Fruit fly (Drosophila melanogaster): ENCODE data around the gene heca.

The heca gene

dm6 chr3R:30343453-30344220, 65.9 kb downstream of the heca start (continued):
- no peak for TF ChIP-seq esn (GFP tag; optimal IDR thresholded peaks at IDR 0.05)
- TF ChIP-seq CG4318 (GFP tag; optimal IDR thresholded peaks at IDR 0.05), result no peak
- TF ChIP-seq Smox (GFP tag; optimal IDR thresholded peaks at IDR 0.05), result no peak
- TF ChIP-seq CG6808 (GFP tag; optimal IDR thresholded peaks at IDR 0.05), result no peak
- peak in 1 of 2 experiments; percentile 6 for TF ChIP-seq salr (GFP tag; optimal IDR thresholded peaks at IDR 0.05)
- no peak for TF ChIP-seq lz (GFP tag; optimal IDR thresholded peaks at IDR 0.05)
- TF ChIP-seq vri (GFP tag; optimal IDR thresholded peaks at IDR 0.05), result no peak
- TF ChIP-seq achi (GFP tag; optimal IDR thresholded peaks at IDR 0.05), result peak; percentile 11
- no peak for TF ChIP-seq Eip93F (GFP tag; optimal IDR thresholded peaks at IDR 0.05)
- TF ChIP-seq Eip75B (GFP tag; optimal IDR thresholded peaks at IDR 0.05), result no peak
- TF ChIP-seq fd59A (GFP tag; optimal IDR thresholded peaks at IDR 0.05), result no peak

- TF ChIP-seq Eip78C (GFP tag) (peak; percentile 76), CG6792 (GFP tag; optimal IDR thresholded peaks at IDR 0.05) (no peak), Ets96B (tag; optimal IDR thresholded peaks at IDR 0.05) (no peak), CG15336 (GFP tag; IDR thresholded peaks at IDR 0.05) (peak; percentile 92), eg (GFP tag; IDR thresholded peaks at IDR 0.05) (peak; percentile 90), OdsH (GFP tag; optimal IDR thresholded peaks at IDR 0.05) (peak; percentile 65), Smox (GFP tag; optimal IDR thresholded peaks at IDR 0.05) (no peak), svp (GFP tag) (no peak), Lpt (GFP tag; optimal IDR thresholded peaks at IDR 0.05) (peak; percentile 71), CG10669 (GFP tag; optimal IDR thresholded peaks at IDR 0.05) (no peak), topi (GFP tag; optimal IDR thresholded peaks at IDR 0.05) (no peak), fd85E (GFP tag; optimal IDR thresholded peaks at IDR 0.05) (no peak), CG16779 (tag; optimal IDR thresholded peaks at IDR 0.05) (peak; percentile 35), Gug (GFP tag; IDR thresholded peaks at IDR 0.05) (peak; percentile 80), CG6854 (GFP tag; optimal IDR thresholded peaks at IDR 0.05) (no peak), CG32006 (GFP tag; optimal IDR thresholded peaks at IDR 0.05) (peak; percentile 90), CG10631 (GFP tag; optimal IDR thresholded peaks at IDR 0.05) (peak; percentile 33), CG31627 (GFP tag; optimal IDR thresholded peaks at IDR 0.05) (no peak), net (GFP tag; optimal IDR thresholded peaks at IDR 0.05) (peak; percentile 55), Eip75B (GFP tag; optimal IDR thresholded peaks at IDR 0.05) (no peak), CG6163 (GFP tag; IDR thresholded peaks at IDR 0.05) (peak; percentile 80), CG6276 (GFP tag; optimal IDR thresholded peaks at IDR 0.05) (peak; percentile 90), salr (GFP tag; optimal IDR thresholded peaks at IDR 0.05) (peak in 1 of 2 experiments; percentile 69), acj6 (GFP tag; optimal IDR thresholded peaks at IDR 0.05) (peak; percentile 19), Hr39 (GFP tag; optimal IDR thresholded peaks at IDR 0.05) (no peak), CG11762 (GFP tag; optimal IDR thresholded peaks at IDR 0.05; ENCODE audit: insufficient read depth) (peak; percentile 19), fd59A (GFP tag; optimal IDR thresholded peaks at IDR 0.05) (no peak), Sox14 (GFP tag; optimal IDR thresholded peaks at IDR 0.05) (peak; percentile 36), dac (GFP tag; optimal IDR thresholded peaks at IDR 0.05) (peak; percentile 65), Sox15 (GFP tag; optimal IDR thresholded peaks at IDR 0.05) (no peak), achi (GFP tag; optimal IDR thresholded peaks at IDR 0.05) (peak; percentile 70), CG4318 (GFP tag; optimal IDR thresholded peaks at IDR 0.05) (peak; percentile 82), Hr4 (GFP tag; optimal IDR thresholded peaks at IDR 0.05) (peak; percentile 84), CG3919 (GFP tag; optimal IDR thresholded peaks at IDR 0.05) (peak; percentile 57), CG1621 (tag; optimal IDR thresholded peaks at IDR 0.05) (no peak), CG11294 (GFP tag; IDR thresholded peaks at IDR 0.05) (peak; percentile 82), pdm3 (GFP tag; optimal IDR thresholded peaks at IDR 0.05) (peak; percentile 39), Ets21C (GFP tag; optimal IDR thresholded peaks at IDR 0.05) (no peak), CG8119 (GFP tag; IDR thresholded peaks at IDR 0.05) (peak; percentile 86)
These were observed 66.7 kb downstream of the heca start for dm6 chr3R:30344221-30344948.

Measured in whole organism, prepupa.